Worm (Caenorhabditis elegans) whole organism, early embryonic: ENCODE results near the gene C27F2.7.

Experiments
- B0310.2 ChIP-seq: sonication (generic microtip); optimal IDR thresholded peaks from 2 replicates; lab custom pipeline; 2016; ENCODE audit warnings: mild to moderate bottlenecking, missing genetic modification characterization, missing compliant biosample characterization
- ama-1 ChIP-seq: fragments of 150-350 bp; optimal IDR thresholded peaks from 2 replicates; lab custom pipeline; 2014
- hmbx-1 ChIP-seq: sonication (generic microtip); optimal IDR thresholded peaks from 2 replicates; lab custom pipeline; 2016; ENCODE audit warnings: mild to moderate bottlenecking, missing genetic modification characterization, missing compliant biosample characterization
- tbx-11 ChIP-seq: fragments of 200-800 bp; sonication (Bioruptor generic); IDR thresholded peaks from 2 replicates; pipeline ENCODE4 v1.3.6; 2022; ENCODE audit warnings: missing genetic modification characterization, missing compliant biosample characterization
- tbx-37 ChIP-seq: fragments of 200-800 bp; sonication (Bioruptor generic); conservative IDR thresholded peaks from 2 replicates; pipeline ENCODE4 v1.3.6; 2022; ENCODE audit warnings: missing genetic modification reagents, missing genetic modification characterization, missing compliant biosample characterization

DNA sequence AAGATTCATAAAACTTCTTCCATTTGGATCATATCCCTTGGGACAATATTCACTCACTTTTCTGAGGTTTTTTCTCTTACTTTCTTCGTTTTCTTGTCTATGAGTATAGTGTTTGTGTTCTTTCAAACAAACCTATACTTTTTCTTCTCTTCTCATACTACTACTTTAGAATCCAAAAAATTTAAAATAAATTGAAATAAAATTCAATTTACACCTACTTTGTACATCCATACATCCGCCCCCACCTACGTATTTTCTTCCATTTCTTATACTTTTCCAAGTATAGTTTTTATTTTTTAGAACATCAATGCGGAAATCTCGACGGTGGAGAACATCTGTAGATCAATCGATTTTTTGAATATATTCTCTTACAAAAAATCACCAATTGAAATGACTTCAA is 19.0 kb downstream of the C27F2.7 start, which contains the start of gene nca-2:
- no peak for TF ChIP-seq ama-1 (lab: Kevin White, UChicago)
- TF ChIP-seq tbx-37 (GFP tag; lab: Robert Waterston, UW): no peak
- TF ChIP-seq hmbx-1 (tag; lab: Kevin White, UChicago): no peak
- no peak for TF ChIP-seq B0310.2 (tag; lab: Kevin White, UChicago)
- TF ChIP-seq tbx-11 (GFP tag; lab: Robert Waterston, UW): no peak
